Fruit fly (Drosophila melanogaster) whole organism: ENCODE data around the gene RecQ4.

Experiments used
- CG8478 ChIP-seq: fragments of >200 bp; optimal IDR thresholded peaks from 2 replicates; lab custom pipeline; 2018; ENCODE audit warnings: inconsistent platforms
- Dll ChIP-seq: fragments of >200 bp; optimal IDR thresholded peaks from 2 replicates; lab custom pipeline; 2017
- EcR ChIP-seq, 2 experiments: fragments of >200 bp; optimal IDR thresholded peaks; 2 replicates each; lab custom pipeline; 2017; ENCODE audit warnings: missing biosample characterization in 2 of 2, missing genetic modification characterization in 2 of 2, missing genetic modification reagents in 2 of 2
- pan ChIP-seq: fragments of >200 bp; optimal IDR thresholded peaks from 2 replicates; lab custom pipeline; 2017
- psq ChIP-seq: fragments of >200 bp; optimal IDR thresholded peaks from 2 replicates; lab custom pipeline; 2017
- usp ChIP-seq: fragments of >200 bp; optimal IDR thresholded peaks from 2 replicates; lab custom pipeline; 2017; ENCODE audit warnings: missing biosample characterization, missing genetic modification characterization, mixed read lengths

The RecQ4 gene

dm6 chr3L:8187397-8187811 is 11.6 kb upstream of the RecQ4 start:
- TF ChIP-seq pan (lab: Kevin White, UChicago) = no peak
- no peak for TF ChIP-seq EcR (GFP tag; optimal IDR thresholded peaks at IDR 0.05; lab: Kevin White, UChicago)
- TF ChIP-seq usp (GFP tag; lab: Kevin White, UChicago) = no peak
- no peak for TF ChIP-seq Dll (lab: Kevin White, UChicago)
- TF ChIP-seq CG8478 = no peak
- TF ChIP-seq psq (lab: Kevin White, UChicago) = no peak

dm6 chr3L:8186627-8187396 is 11.0 kb upstream of the RecQ4 start, which contains the start of the genes ERR and Atg18a:
ERR (minus strand) TSS chr3L:8186671.
Atg18a (plus strand) TSS chr3L:8186857.
- TF ChIP-seq EcR (GFP tag; optimal IDR thresholded peaks at IDR 0.05; lab: Kevin White, UChicago) (no peak), psq (lab: Kevin White, UChicago) (no peak), pan (lab: Kevin White, UChicago) (no peak), Dll (lab: Kevin White, UChicago) (no peak), CG8478 (no peak), usp (GFP tag; lab: Kevin White, UChicago) (no peak)

dm6 chr3L:8185263-8186227 is 9.8 kb upstream of the RecQ4 start:
- TF ChIP-seq EcR (GFP tag; optimal IDR thresholded peaks at IDR 0.05; lab: Kevin White, UChicago) = no peak
- TF ChIP-seq CG8478 = no peak
- TF ChIP-seq Dll (lab: Kevin White, UChicago) = no peak
- TF ChIP-seq pan (lab: Kevin White, UChicago) = no peak
- TF ChIP-seq psq (lab: Kevin White, UChicago) = no peak
- TF ChIP-seq usp (GFP tag; lab: Kevin White, UChicago) = no peak

DNA sequence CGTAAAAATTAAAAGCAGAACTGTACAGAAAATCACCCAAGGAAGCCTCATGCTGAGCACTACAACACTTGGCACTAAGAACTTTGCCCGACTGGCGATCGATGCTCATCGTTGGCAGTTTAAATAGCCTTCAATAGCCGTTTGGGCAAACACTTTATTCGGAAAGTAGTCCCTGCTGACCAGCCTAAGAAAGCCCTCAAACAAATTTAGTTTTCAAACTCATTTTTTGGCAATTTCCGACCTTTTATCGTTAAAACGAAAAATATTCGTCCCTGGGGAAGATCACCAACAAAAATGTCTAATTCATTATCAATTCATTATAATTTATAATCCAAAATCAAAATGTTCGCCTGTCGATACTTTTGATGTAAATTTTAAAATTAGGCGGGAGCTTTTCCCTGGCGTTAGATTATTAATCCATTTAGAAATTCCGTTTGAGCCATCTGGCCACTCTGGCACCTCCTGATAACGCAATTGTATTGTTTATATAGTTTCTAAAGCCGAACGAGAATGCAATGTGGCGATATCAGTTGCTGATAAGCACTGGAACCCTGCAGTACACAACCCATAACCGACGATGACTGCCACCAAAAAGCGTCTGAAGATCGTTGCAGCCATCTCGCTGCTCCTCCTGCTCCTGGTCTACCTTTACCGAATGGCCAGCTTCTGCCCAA is 4.8 kb upstream of the RecQ4 start, which contains the start of the genes mthl7 and Uxs:
mthl7 (minus strand) TSS at position 51 of the 674 bp plus-strand sequence.
Uxs (plus strand) TSS at position 460 of the 674 bp plus-strand sequence.
- TF ChIP-seq psq (lab: Kevin White, UChicago) (no peak), pan (lab: Kevin White, UChicago) (no peak), Dll (lab: Kevin White, UChicago) (no peak), usp (GFP tag; lab: Kevin White, UChicago) (no peak), CG8478 (no peak), EcR (GFP tag; optimal IDR thresholded peaks at IDR 0.05; lab: Kevin White, UChicago) (no peak)

DNA sequence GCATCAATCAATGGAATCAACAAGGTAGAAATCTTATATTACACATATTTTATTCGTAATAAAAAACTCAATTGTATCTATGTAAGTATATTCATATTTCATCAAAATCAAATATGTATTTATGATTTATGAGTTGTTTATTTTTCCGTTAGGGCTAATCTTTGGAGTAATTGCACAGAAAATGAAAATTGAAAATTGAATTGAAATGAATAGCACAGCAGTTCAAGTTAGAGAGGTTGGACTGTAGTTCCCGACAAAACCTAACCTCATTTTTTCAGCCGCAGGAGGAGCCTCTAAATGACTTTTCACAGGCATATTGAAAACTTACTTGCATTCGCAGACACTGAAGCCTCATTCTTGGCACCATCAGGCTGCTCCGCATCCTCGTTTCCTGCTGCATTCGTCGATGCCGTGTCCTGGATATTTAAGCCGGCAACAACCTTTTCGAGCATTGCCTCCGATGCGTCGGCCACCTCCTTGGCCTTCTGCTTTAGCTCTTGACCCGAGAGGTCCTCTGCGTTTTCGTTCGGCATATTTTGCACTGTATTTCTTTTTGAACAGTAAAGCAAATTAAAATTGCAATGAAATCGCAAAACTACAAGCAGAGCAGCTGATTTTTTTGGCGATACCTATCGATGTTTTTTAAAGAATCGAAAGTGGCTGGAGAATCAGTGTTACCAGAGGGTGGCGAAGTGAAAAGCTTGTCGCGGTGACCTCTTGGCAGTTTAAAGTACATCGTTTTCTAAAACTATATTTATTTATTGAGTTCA is 2.2 kb upstream of the RecQ4 start, which contains the start of gene Nmt:
Nmt (minus strand) TSS at position 635 of the 770 bp plus-strand sequence.
- TF ChIP-seq pan (lab: Kevin White, UChicago) (no peak), Dll (lab: Kevin White, UChicago) (no peak), usp (GFP tag; lab: Kevin White, UChicago) (no peak), EcR (GFP tag; optimal IDR thresholded peaks at IDR 0.05; lab: Kevin White, UChicago) (no peak), psq (lab: Kevin White, UChicago) (no peak), CG8478 (no peak)

DNA sequence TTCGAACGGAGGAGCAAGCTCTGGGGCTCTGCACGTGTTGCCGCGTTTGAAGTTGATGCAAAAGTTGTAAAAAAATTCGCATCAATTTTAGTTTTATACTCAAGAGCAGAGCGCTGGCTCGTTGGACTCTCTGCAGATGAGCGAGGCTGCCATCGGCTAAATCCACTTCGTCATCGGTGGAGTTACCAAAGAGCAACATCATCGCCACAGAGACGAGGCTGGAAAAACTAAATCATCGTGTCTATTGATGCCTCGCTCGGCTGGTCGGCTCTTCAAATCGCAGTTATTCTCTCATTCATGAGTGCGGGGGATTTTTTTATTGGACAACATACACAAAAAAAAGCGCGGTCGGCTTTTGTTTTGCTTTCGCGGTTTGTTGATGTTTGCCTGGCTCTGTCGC is 10.3 kb downstream of the RecQ4 start, which contains the start of gene CG13675:
CG13675 (minus strand) TSS at position 83 of the 400 bp plus-strand sequence.
- TF ChIP-seq pan (lab: Kevin White, UChicago) = no peak
- no peak for TF ChIP-seq EcR (GFP tag; optimal IDR thresholded peaks at IDR 0.05; lab: Kevin White, UChicago)
- TF ChIP-seq Dll (lab: Kevin White, UChicago) = no peak
- TF ChIP-seq usp (GFP tag; lab: Kevin White, UChicago) = no peak
- TF ChIP-seq CG8478 = no peak
- no peak for TF ChIP-seq psq (lab: Kevin White, UChicago)

- TF ChIP-seq psq (lab: Kevin White, UChicago) (no peak), CG8478 (no peak), pan (lab: Kevin White, UChicago) (no peak)
These were observed 15.9 kb downstream of the RecQ4 start, which contains the start of gene CG43886 for dm6 chr3L:8159724-8160422. CG43886 (minus strand) TSS chr3L:8159774.

dm6 chr3L:8158715-8159380 is 16.9 kb downstream of the RecQ4 start, which contains the start of gene CG42445:
CG42445 (minus strand) TSS chr3L:8158900.
- no peak for TF ChIP-seq CG8478
- TF ChIP-seq Dll (lab: Kevin White, UChicago) = no peak
- no peak for TF ChIP-seq usp (GFP tag; lab: Kevin White, UChicago)
- no peak for TF ChIP-seq EcR (GFP tag; optimal IDR thresholded peaks at IDR 0.05; lab: Kevin White, UChicago)
- no peak for TF ChIP-seq psq (lab: Kevin White, UChicago)
- no peak for TF ChIP-seq pan (lab: Kevin White, UChicago)

- TF ChIP-seq psq (lab: Kevin White, UChicago) (no peak), CG8478 (no peak), usp (GFP tag; lab: Kevin White, UChicago) (no peak), EcR (GFP tag; optimal IDR thresholded peaks at IDR 0.05; lab: Kevin White, UChicago) (no peak), Dll (lab: Kevin White, UChicago) (no peak)
These were observed 18.7 kb downstream of the RecQ4 start for dm6 chr3L:8157079-8157478.
